Fruit fly (Drosophila melanogaster) whole organism, adult: ENCODE results near the gene Ccdc85.

Experiments used
- CG11617 ChIP-seq: fragments of 200-800 bp; sonication (Bioruptor generic); optimal IDR thresholded peaks from 2 replicates; lab custom pipeline; 2017; ENCODE audit warnings: mild to moderate bottlenecking, missing biosample characterization, missing genetic modification reagents, missing genetic modification characterization
- CG14711 ChIP-seq: fragments of 200-800 bp; sonication (Bioruptor generic); optimal IDR thresholded peaks from 2 replicates; lab custom pipeline; 2018; ENCODE audit warnings: missing biosample characterization, mild to moderate bottlenecking, missing genetic modification characterization, moderate library complexity
- CG33017 ChIP-seq: fragments of 200-800 bp; sonication (Bioruptor generic); optimal IDR thresholded peaks from 2 replicates; lab custom pipeline; 2018; ENCODE audit warnings: missing biosample characterization, mild to moderate bottlenecking, missing genetic modification characterization, moderate library complexity
- CG7101 ChIP-seq: fragments of 200-800 bp; sonication (Bioruptor generic); optimal IDR thresholded peaks from 2 replicates; lab custom pipeline; 2018; ENCODE audit warnings: missing biosample characterization, mild to moderate bottlenecking, missing genetic modification characterization, moderate library complexity
- Clk ChIP-seq: fragments of 200-800 bp; sonication (Bioruptor generic); optimal IDR thresholded peaks from 2 replicates; lab custom pipeline; 2017; ENCODE audit warnings: missing biosample characterization, missing genetic modification characterization

DNA sequence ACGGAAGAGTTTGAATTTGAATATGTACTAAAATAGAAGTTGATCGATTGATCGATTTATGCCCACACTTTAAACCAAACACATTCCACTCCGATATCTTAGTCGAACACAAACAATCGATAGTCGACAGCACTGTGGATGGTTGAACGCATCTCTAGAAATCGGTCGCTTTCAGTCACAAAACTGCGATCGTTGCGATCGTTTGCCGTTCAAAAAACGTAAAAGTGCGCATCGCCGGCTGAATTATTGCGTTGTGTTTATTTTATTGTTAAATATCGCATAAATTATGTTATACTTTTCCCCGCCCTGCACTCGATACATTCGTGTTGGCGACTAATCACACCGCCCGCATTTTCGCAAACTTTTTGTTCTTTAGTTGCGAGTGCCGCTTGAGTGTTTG, at the start of gene Ccdc85:
- no peak for TF ChIP-seq CG11617 (GFP tag; lab: Kevin White, UChicago)
- TF ChIP-seq CG33017 (tag; lab: Kevin White, UChicago), result no peak
- TF ChIP-seq Clk (GFP tag; lab: Kevin White, UChicago), result no peak
- TF ChIP-seq CG7101 (tag; lab: Kevin White, UChicago), result no peak
- no peak for TF ChIP-seq CG14711 (tag; lab: Kevin White, UChicago)
